Fruit fly (Drosophila melanogaster) whole organism, embryonic: Measurements from ENCODE around the gene CG42445.
A peak's percentile ranks its signal among the peaks of the same experiment; 100 is the strongest.

Source experiments
- CG10267 ChIP-seq: fragments of 200-800 bp; sonication (Bioruptor generic); optimal IDR thresholded peaks from 2 replicates; lab custom pipeline; 2018; ENCODE audit warnings: missing biosample characterization, mild to moderate bottlenecking, missing genetic modification characterization, moderate library complexity
- CG12219 ChIP-seq: fragments of 200-800 bp; sonication (Bioruptor generic); optimal IDR thresholded peaks from 3 replicates; lab custom pipeline; 2018; ENCODE audit warnings: missing biosample characterization, mild to moderate bottlenecking, missing genetic modification characterization
- CG12299 ChIP-seq: fragments of 200-800 bp; sonication (Bioruptor generic); optimal IDR thresholded peaks from 2 replicates; lab custom pipeline; 2018; ENCODE audit warnings: missing biosample characterization, mild to moderate bottlenecking, missing genetic modification characterization
- CG12659 ChIP-seq: fragments of 200-800 bp; sonication (Bioruptor generic); optimal IDR thresholded peaks from 3 replicates; lab custom pipeline; 2017; ENCODE audit warnings: mild to moderate bottlenecking, missing biosample characterization, missing genetic modification reagents, missing genetic modification characterization
- CG14050 ChIP-seq: fragments of 200-800 bp; sonication (Bioruptor generic); IDR thresholded peaks from 3 replicates; pipeline ENCODE4 v1.3.6; 2022; ENCODE audit warnings: missing biosample characterization, missing genetic modification characterization
- CG14860 ChIP-seq: fragments of 200-800 bp; sonication (Bioruptor generic); IDR thresholded peaks from 3 replicates; pipeline ENCODE4 v1.3.6; 2022; ENCODE audit warnings: missing biosample characterization, missing genetic modification characterization; ENCODE audit not compliant: partially characterized antibody
- CG15011 ChIP-seq: fragments of 200-800 bp; sonication (Bioruptor generic); optimal IDR thresholded peaks from 3 replicates; lab custom pipeline; 2018; ENCODE audit warnings: missing biosample characterization, mild to moderate bottlenecking, missing genetic modification characterization
- CG15514 ChIP-seq: fragments of 200-800 bp; sonication (Bioruptor generic); optimal IDR thresholded peaks from 3 replicates; lab custom pipeline; 2017; ENCODE audit warnings: missing biosample characterization, missing genetic modification characterization, mild to moderate bottlenecking, moderate library complexity, missing genetic modification reagents
- CG1792 ChIP-seq: fragments of 200-800 bp; sonication (Bioruptor generic); optimal IDR thresholded peaks from 2 replicates; lab custom pipeline; 2016; ENCODE audit warnings: missing biosample characterization, missing genetic modification characterization
- CG2116 ChIP-seq: fragments of 200-800 bp; sonication (Bioruptor generic); optimal IDR thresholded peaks from 3 replicates; lab custom pipeline; 2018; ENCODE audit warnings: missing biosample characterization, mild to moderate bottlenecking, missing genetic modification characterization
- CG4854 ChIP-seq: fragments of 200-800 bp; sonication (Bioruptor generic); optimal IDR thresholded peaks from 2 replicates; lab custom pipeline; 2016; ENCODE audit warnings: missing biosample characterization, missing genetic modification characterization, inconsistent platforms
- CG6791 ChIP-seq: fragments of 200-800 bp; sonication (Bioruptor generic); IDR thresholded peaks from 3 replicates; pipeline ENCODE4 v1.3.6; 2022; ENCODE audit warnings: missing biosample characterization, missing genetic modification characterization; ENCODE audit not compliant: partially characterized antibody
- CG8359 ChIP-seq: fragments of 200-800 bp; sonication (Bioruptor generic); optimal IDR thresholded peaks from 2 replicates; lab custom pipeline; 2017; ENCODE audit warnings: missing biosample characterization, mild to moderate bottlenecking, missing genetic modification characterization, borderline replicate concordance
- Dip3 ChIP-seq: fragments of 200-800 bp; sonication (Bioruptor generic); optimal IDR thresholded peaks from 3 replicates; lab custom pipeline; 2016; ENCODE audit warnings: missing biosample characterization, missing genetic modification characterization
- Dp ChIP-seq: fragments of 200-800 bp; sonication (Bioruptor generic); optimal IDR thresholded peaks from 2 replicates; lab custom pipeline; 2018; ENCODE audit warnings: missing biosample characterization, mild to moderate bottlenecking, missing genetic modification characterization, moderate library complexity
- Dref ChIP-seq: fragments of 200-800 bp; sonication (Bioruptor generic); IDR thresholded peaks from 2 replicates; pipeline ENCODE4 v1.3.6; 2022; ENCODE audit warnings: missing biosample characterization, missing genetic modification characterization
- E2f2 ChIP-seq: fragments of 200-800 bp; sonication (Bioruptor generic); IDR thresholded peaks from 2 replicates; pipeline ENCODE4 v1.3.6; 2022; ENCODE audit warnings: missing biosample characterization, missing genetic modification characterization
- HLH4C ChIP-seq: fragments of 200-800 bp; sonication (Bioruptor generic); IDR thresholded peaks from 3 replicates; pipeline ENCODE4 v1.3.6; 2022; ENCODE audit warnings: missing biosample characterization, missing genetic modification characterization; ENCODE audit not compliant: partially characterized antibody
- Hr51 ChIP-seq, 2 experiments: fragments of 200-800 bp; sonication (Bioruptor generic); optimal IDR thresholded peaks; 2 replicates in 1 of 2; 3 replicates in 1 of 2; lab custom pipeline; 2016 to 2018; ENCODE audit warnings: missing biosample characterization in 2 of 2, missing genetic modification characterization in 2 of 2, mild to moderate bottlenecking in 1 of 2, moderate library complexity in 1 of 2
- MBD-R2 ChIP-seq: fragments of 200-800 bp; sonication (Bioruptor generic); IDR thresholded peaks from 2 replicates; pipeline ENCODE4 v1.3.6; 2022; ENCODE audit warnings: missing biosample characterization, missing genetic modification characterization
- Med ChIP-seq: fragments of 200-800 bp; sonication (Bioruptor generic); peaks from one replicate; lab custom pipeline; 2016; ENCODE audit warnings: missing biosample characterization, missing genetic modification characterization, mild to moderate bottlenecking, inconsistent platforms, moderate library complexity
- NK7.1 ChIP-seq: fragments of 200-800 bp; sonication (Bioruptor generic); optimal IDR thresholded peaks from 3 replicates; lab custom pipeline; 2016; ENCODE audit warnings: missing biosample characterization, missing genetic modification characterization
- NfI ChIP-seq: fragments of 200-800 bp; sonication (Bioruptor generic); optimal IDR thresholded peaks from 3 replicates; lab custom pipeline; 2018; ENCODE audit warnings: missing biosample characterization, mild to moderate bottlenecking, missing genetic modification characterization, moderate library complexity
- Pdp1 ChIP-seq, 2 experiments: fragments of 200-800 bp; sonication (Bioruptor generic); optimal IDR thresholded peaks; 3 replicates each; lab custom pipeline; 2016; ENCODE audit warnings: missing biosample characterization in 2 of 2, missing genetic modification characterization in 2 of 2, mild to moderate bottlenecking in 1 of 2, moderate library complexity in 1 of 2
- Sry-β ChIP-seq: fragments of 200-800 bp; sonication (Bioruptor generic); optimal IDR thresholded peaks from 2 replicates; lab custom pipeline; 2018; ENCODE audit warnings: missing biosample characterization, mild to moderate bottlenecking, missing genetic modification characterization, moderate library complexity
- ab ChIP-seq: fragments of 200-800 bp; sonication (Bioruptor generic); optimal IDR thresholded peaks from 2 replicates; lab custom pipeline; 2016; ENCODE audit warnings: missing biosample characterization, missing genetic modification characterization
- amos ChIP-seq: fragments of 200-800 bp; sonication (Bioruptor generic); IDR thresholded peaks from 2 replicates; pipeline ENCODE4 v1.3.6; 2022; ENCODE audit warnings: missing biosample characterization, missing genetic modification characterization; ENCODE audit not compliant: partially characterized antibody
- bsh ChIP-seq, 2 experiments: fragments of 200-800 bp; sonication (Bioruptor generic); optimal IDR thresholded peaks; 2 replicates each; lab custom pipeline; 2017 to 2018; ENCODE audit warnings: mild to moderate bottlenecking in 2 of 2, missing biosample characterization in 2 of 2, missing genetic modification characterization in 2 of 2, moderate library complexity in 1 of 2
- corto ChIP-seq: fragments of 200-800 bp; sonication (Bioruptor generic); optimal IDR thresholded peaks from 2 replicates; lab custom pipeline; 2016; ENCODE audit warnings: missing biosample characterization, mild to moderate bottlenecking, missing genetic modification characterization, moderate library complexity
- croc ChIP-seq: fragments of 200-800 bp; sonication (Bioruptor generic); conservative IDR thresholded peaks from 3 replicates; pipeline ENCODE4 v1.3.6; 2022; ENCODE audit warnings: missing biosample characterization, missing genetic modification characterization
- crp ChIP-seq, 2 experiments: fragments of 200-800 bp; sonication (Bioruptor generic); optimal IDR thresholded peaks; 2 replicates in 1 of 2; 3 replicates in 1 of 2; lab custom pipeline; 2017; ENCODE audit warnings: missing biosample characterization in 2 of 2, missing genetic modification characterization in 2 of 2, mild to moderate bottlenecking in 1 of 2, moderate library complexity in 1 of 2
- dpn ChIP-seq, 2 experiments: fragments of 200-800 bp; sonication (Bioruptor generic); optimal IDR thresholded peaks; 3 replicates each; lab custom pipeline; 2016; ENCODE audit warnings: missing biosample characterization in 2 of 2, missing genetic modification characterization in 2 of 2
- her ChIP-seq: fragments of 200-800 bp; sonication (Bioruptor generic); optimal IDR thresholded peaks from 2 replicates; lab custom pipeline; 2016; ENCODE audit warnings: missing biosample characterization, missing genetic modification characterization
- hth ChIP-seq: fragments of >200 bp; optimal IDR thresholded peaks from 2 replicates; lab custom pipeline; 2017; ENCODE audit warnings: inconsistent platforms
- mirr ChIP-seq: fragments of 200-800 bp; sonication (Bioruptor generic); optimal IDR thresholded peaks from 3 replicates; lab custom pipeline; 2018; ENCODE audit warnings: missing biosample characterization, mild to moderate bottlenecking, missing genetic modification characterization
- prd ChIP-seq, 3 experiments: fragments of >200 bp in 2 of 3; fragments of 200-800 bp in 1 of 3; sonication (Bioruptor generic) in 1 of 3; optimal IDR thresholded peaks in 2 of 3; IDR thresholded peaks in 1 of 3; 2 replicates in 2 of 3; 3 replicates in 1 of 3; pipeline versions ENCODE4 v1.3.6 to Lab custom; 2017 to 2022; ENCODE audit warnings: missing biosample characterization in 1 of 3, missing genetic modification characterization in 1 of 3
- pzg ChIP-seq: fragments of 200-800 bp; sonication (Bioruptor generic); optimal IDR thresholded peaks from 3 replicates; lab custom pipeline; 2018; ENCODE audit warnings: missing biosample characterization, mild to moderate bottlenecking, missing genetic modification characterization, moderate library complexity
- ro ChIP-seq: fragments of 200-800 bp; sonication (Bioruptor generic); IDR thresholded peaks from 2 replicates; pipeline ENCODE4 v1.3.6; 2022; ENCODE audit warnings: missing biosample characterization, missing genetic modification characterization
- row ChIP-seq: fragments of 200-800 bp; sonication (Bioruptor generic); IDR thresholded peaks from 3 replicates; pipeline ENCODE4 v1.3.6; 2022; ENCODE audit warnings: missing biosample characterization, missing genetic modification characterization
- sens ChIP-seq: fragments of 200-800 bp; sonication (Bioruptor generic); peaks from one replicate; lab custom pipeline; 2016; ENCODE audit warnings: missing biosample characterization, missing genetic modification characterization
- slbo ChIP-seq: fragments of 200-800 bp; sonication (Bioruptor generic); IDR thresholded peaks from 2 replicates; pipeline ENCODE4 v1.3.6; 2022; ENCODE audit warnings: missing biosample characterization, missing genetic modification characterization
- slp2 ChIP-seq: fragments of 200-800 bp; sonication (Bioruptor generic); optimal IDR thresholded peaks from 2 replicates; lab custom pipeline; 2016; ENCODE audit warnings: missing biosample characterization, missing genetic modification characterization
- so ChIP-seq: fragments of 200-800 bp; sonication (Bioruptor generic); IDR thresholded peaks from 3 replicates; pipeline ENCODE4 v1.3.6; 2022; ENCODE audit warnings: missing biosample characterization, missing genetic modification characterization
- stwl ChIP-seq: fragments of 200-800 bp; sonication (Bioruptor generic); optimal IDR thresholded peaks from 3 replicates; lab custom pipeline; 2018; ENCODE audit warnings: missing biosample characterization, mild to moderate bottlenecking, missing genetic modification characterization, moderate library complexity
- toy ChIP-seq: fragments of 200-800 bp; sonication (Bioruptor generic); IDR thresholded peaks from 2 replicates; pipeline ENCODE4 v1.3.6; 2022; ENCODE audit warnings: missing biosample characterization, missing genetic modification characterization
- wek ChIP-seq: fragments of 200-800 bp; sonication (Bioruptor generic); optimal IDR thresholded peaks from 3 replicates; lab custom pipeline; 2018; ENCODE audit warnings: missing biosample characterization, mild to moderate bottlenecking, missing genetic modification characterization, moderate library complexity

The CG42445 gene

dm6 chr3L:8124481-8125359 is 34.0 kb downstream of the CG42445 start, which contains the start of the genes CG7550 and mRpL36:
Gene CG7550 (minus strand): TSS chr3L:8124531.
Gene mRpL36 (minus strand): TSS chr3L:8125132.
- TF ChIP-seq mirr (GFP tag; lab: Kevin White, UChicago) (no peak), crp (GFP tag; optimal IDR thresholded peaks at IDR 0.05; lab: Kevin White, UChicago) (peak in 1 of 2 experiments; percentile 67), E2f2 (GFP tag; lab: Robert Waterston, UW) (peak; percentile 55; the same call in 1 of the 2 replicates), CG2116 (GFP tag; lab: Kevin White, UChicago) (peak; percentile 21), amos (0 out of 2 replicates have a peak, but pooled peaks have one; percentile 6), row (GFP tag; lab: Robert Waterston, UW) (0 out of 3 replicates have a peak, but pooled peaks have one; percentile 10), CG14860 (GFP tag; lab: Robert Waterston, UW) (no peak), HLH4C (0 out of 3 replicates have a peak, but pooled peaks have one; percentile 26), Hr51 (GFP tag; optimal IDR thresholded peaks at IDR 0.05; lab: Kevin White, UChicago) (peak in 1 of 2 experiments; percentile 13), CG6791 (GFP tag; lab: Robert Waterston, UW) (no peak), Dp (GFP tag; lab: Kevin White, UChicago) (peak; percentile 47), MBD-R2 (GFP tag; lab: Robert Waterston, UW) (peak; percentile 48; the same call in 1 of the 2 replicates), prd (optimal IDR thresholded peaks at IDR 0.05; lab: Kevin White, UChicago) (no peak), prd (GFP tag; IDR thresholded peaks at IDR 0.05; lab: Robert Waterston, UW) (0 out of 3 replicates have a peak, but pooled peaks have one; percentile 16), Pdp1 (GFP tag; optimal IDR thresholded peaks at IDR 0.05; lab: Kevin White, UChicago) (peak in 1 of 2 experiments; percentile 91), CG15514 (GFP tag; lab: Kevin White, UChicago) (peak; percentile 26), Dref (GFP tag; lab: Robert Waterston, UW) (peak; percentile 68), CG4854 (GFP tag; lab: Kevin White, UChicago) (no peak), Med (GFP tag; lab: Kevin White, UChicago) (peak; percentile 55), CG15011 (GFP tag; lab: Kevin White, UChicago) (no peak), slp2 (GFP tag; lab: Kevin White, UChicago) (peak; percentile 1), bsh (GFP tag; optimal IDR thresholded peaks at IDR 0.05; lab: Kevin White, UChicago) (no peak), CG10267 (tag; lab: Kevin White, UChicago) (peak; percentile 67), NfI (GFP tag; lab: Kevin White, UChicago) (no peak), CG1792 (no peak), hth (lab: Kevin White, UChicago) (no peak), toy (GFP tag; lab: Robert Waterston, UW) (no peak), stwl (tag; lab: Kevin White, UChicago) (peak; percentile 20), slbo (GFP tag; lab: Robert Waterston, UW) (0 out of 2 replicates have a peak, but pooled peaks have one; percentile 41), pzg (peak; percentile 10), CG12659 (GFP tag; lab: Kevin White, UChicago) (peak; percentile 24), dpn (GFP tag; optimal IDR thresholded peaks at IDR 0.05; lab: Kevin White, UChicago) (no peak), sens (GFP tag; lab: Kevin White, UChicago) (peak; percentile 28)

- TF ChIP-seq so (GFP tag; lab: Robert Waterston, UW) (no peak), Dip3 (no peak), CG12299 (tag; lab: Kevin White, UChicago) (no peak), dpn (GFP tag; optimal IDR thresholded peaks at IDR 0.05; lab: Kevin White, UChicago) (no peak), NK7.1 (GFP tag; lab: Kevin White, UChicago) (no peak), ro (GFP tag; lab: Robert Waterston, UW) (no peak), Sry-β (no peak), ab (no peak), Med (GFP tag; lab: Kevin White, UChicago) (peak; percentile 86), CG8359 (GFP tag; lab: Kevin White, UChicago) (no peak), E2f2 (GFP tag; lab: Robert Waterston, UW) (peak; percentile 93), wek (GFP tag; lab: Kevin White, UChicago) (no peak), CG14050 (no peak), croc (GFP tag; lab: Robert Waterston, UW) (no peak), her (GFP tag; lab: Kevin White, UChicago) (no peak), CG12219 (GFP tag; lab: Kevin White, UChicago) (no peak), CG15011 (GFP tag; lab: Kevin White, UChicago) (no peak), corto (no peak)
Measured at dm6 chr3L:8121590-8121989, 37.1 kb downstream of the CG42445 start, which contains the start of gene ldbr. Gene ldbr (plus strand): TSS chr3L:8121827.
